Worm (Caenorhabditis elegans): ENCODE measurements around the gene piki-1.

Gene piki-1

DNA sequence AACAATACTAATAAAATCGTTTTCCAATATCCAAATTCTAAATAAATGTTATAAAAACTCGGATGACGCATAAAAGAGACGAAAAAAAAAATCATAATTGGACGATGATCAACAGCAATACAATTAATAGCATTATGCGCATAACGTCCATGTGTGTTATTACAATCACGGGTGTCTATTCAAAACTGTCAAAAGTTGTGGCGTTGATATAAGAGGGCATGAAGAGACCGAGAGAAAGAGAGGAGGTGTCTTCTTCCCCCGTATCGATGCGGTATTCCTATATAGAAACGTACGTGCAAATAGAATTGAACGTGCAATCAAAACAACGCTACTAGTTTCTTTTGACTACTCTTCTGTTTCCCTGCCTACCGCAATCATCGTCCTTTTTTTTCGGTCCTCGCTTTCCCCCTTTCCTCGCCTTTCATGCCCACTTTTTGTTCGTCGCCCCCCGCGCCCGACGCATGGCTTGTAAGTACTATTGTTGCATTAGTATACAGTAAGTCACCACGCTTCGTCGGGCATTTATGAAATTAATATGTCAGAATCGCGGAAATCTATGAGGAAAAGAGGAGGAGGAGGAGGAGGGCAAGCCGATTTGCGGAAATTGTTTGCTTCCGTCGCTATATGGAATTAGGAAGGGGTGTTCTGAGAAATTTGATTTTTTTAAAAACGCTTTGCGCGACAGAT lies 24.2 kb downstream of the piki-1 start (continued):
- TF ChIP-seq nhr-6 (tag; optimal IDR thresholded peaks at IDR 0.05), result peak; percentile 0
- peak; percentile 70 for TF ChIP-seq hlh-30 (tag; optimal IDR thresholded peaks at IDR 0.05; ENCODE audit: insufficient read depth)
- TF ChIP-seq ztf-7 (tag; optimal IDR thresholded peaks at IDR 0.05), result peak; percentile 46

DNA sequence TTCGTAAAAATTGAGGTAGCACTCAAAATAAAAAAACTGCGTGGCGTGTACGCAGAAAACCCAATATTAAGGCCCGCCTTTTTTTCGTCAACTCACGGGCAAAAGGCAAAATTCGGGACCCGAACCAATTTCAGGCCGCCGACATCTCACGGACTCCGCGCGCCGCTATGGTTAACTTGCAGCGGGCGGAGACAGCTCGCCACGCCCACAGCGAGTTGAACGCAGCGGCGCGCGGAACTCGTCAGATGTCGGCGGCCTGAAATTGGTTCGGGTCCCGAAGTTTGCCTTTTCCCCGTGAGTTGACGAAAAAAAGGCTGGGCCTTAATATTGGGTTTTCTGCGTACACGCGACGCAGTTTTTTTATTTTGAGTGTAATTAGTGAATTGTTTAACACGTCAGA lies 25.1 kb downstream of the piki-1 start:
- TF ChIP-seq zfp-3 (GFP tag; conservative IDR thresholded peaks at IDR 0.05), result no peak
- peak; percentile 61 for TF ChIP-seq aha-1 (tag)
- TF ChIP-seq vab-7 (GFP tag; IDR thresholded peaks at IDR 0.05), result 0 out of 2 replicates have a peak, but pooled peaks have one; percentile 25
- peak; percentile 80 for TF ChIP-seq set-16 (GFP tag; IDR thresholded peaks at IDR 0.05)

DNA sequence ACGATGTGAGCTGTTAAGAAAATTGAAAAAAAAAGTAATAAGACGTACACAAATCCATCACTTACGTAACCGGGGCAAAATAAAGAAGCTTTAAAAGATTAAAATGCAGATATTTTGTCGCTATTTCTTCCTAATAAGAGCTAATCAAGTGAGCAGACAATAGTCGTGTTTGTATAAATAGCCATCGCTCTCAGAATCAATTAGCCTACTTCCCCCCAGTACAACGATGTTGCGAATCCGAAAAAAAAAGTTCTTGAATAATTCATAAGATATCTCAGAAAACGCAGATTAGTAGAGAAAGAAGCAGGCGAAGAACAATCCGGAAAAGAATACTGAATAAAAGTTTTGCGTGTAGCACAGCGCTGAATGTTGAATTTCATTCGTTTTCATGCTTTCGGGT lies 30.9 kb downstream of the piki-1 start:
- TF ChIP-seq aha-1 (tag), result peak; percentile 92
- TF ChIP-seq nhr-6 (tag; optimal IDR thresholded peaks at IDR 0.05), result no peak
- no peak for TF ChIP-seq nhr-10 (tag; optimal IDR thresholded peaks at IDR 0.05)
- TF ChIP-seq jun-1 (tag; optimal IDR thresholded peaks at IDR 0.05), result no peak
- TF ChIP-seq unc-39 (tag; optimal IDR thresholded peaks at IDR 0.05), result no peak
- no peak for TF ChIP-seq mxl-3 (GFP tag; optimal IDR thresholded peaks at IDR 0.05)
- TF ChIP-seq unc-62 (GFP tag; optimal IDR thresholded peaks at IDR 0.05 in 1 of 2), result peak in 1 of 2 experiments; percentile 60
- no peak for TF ChIP-seq unc-62 (tag; optimal IDR thresholded peaks at IDR 0.05)
- no peak for TF ChIP-seq T20F7.1 (GFP tag; optimal IDR thresholded peaks at IDR 0.05)
- TF ChIP-seq nhr-41 (GFP tag; IDR thresholded peaks at IDR 0.05), result no peak
- TF ChIP-seq F44E2.7 (GFP tag; IDR thresholded peaks at IDR 0.05), result no peak
- no peak for TF ChIP-seq nhr-76 (tag; optimal IDR thresholded peaks at IDR 0.05)
- TF ChIP-seq mdt-29 (GFP tag; IDR thresholded peaks at IDR 0.05), result no peak
- TF ChIP-seq mep-1 (tag; optimal IDR thresholded peaks at IDR 0.05), result no peak
- no peak for TF ChIP-seq ama-1 (optimal IDR thresholded peaks at IDR 0.05)

DNA sequence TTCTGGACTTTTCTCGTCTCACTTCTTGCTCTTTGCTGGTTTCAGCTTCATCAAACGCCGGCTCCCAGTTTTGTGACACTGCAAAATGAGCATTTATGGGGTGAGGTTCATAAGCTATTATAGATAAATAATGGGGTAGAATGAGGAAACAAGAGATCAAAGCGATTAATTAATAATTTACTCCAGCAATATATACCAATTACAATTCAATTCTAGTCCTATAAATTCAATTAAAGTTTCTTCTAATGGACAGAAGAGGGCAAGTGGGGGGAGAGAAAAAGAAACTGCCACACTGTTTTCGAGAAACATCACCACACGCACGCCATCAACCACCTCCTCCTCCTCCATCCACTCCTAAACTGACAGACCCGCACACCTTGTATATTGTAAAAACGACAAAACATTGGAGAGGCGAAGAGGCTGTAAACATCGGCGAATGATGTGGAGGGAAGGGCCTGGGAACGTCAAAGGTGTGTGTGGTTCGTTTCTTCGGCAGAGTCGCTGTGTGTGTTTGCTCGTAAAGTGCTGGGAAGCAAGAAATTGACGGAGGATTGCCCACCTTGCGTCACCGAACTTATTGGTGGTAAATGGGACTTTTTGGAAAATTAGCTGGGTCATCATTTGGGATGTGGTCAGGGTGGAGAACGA lies 32.9 kb downstream of the piki-1 start, which contains the start of the genes H03A11.13 and famk-1:
TSS of gene H03A11.13 (minus strand) at position 51 of the 648 bp plus-strand sequence.
TSS of gene famk-1 (minus strand) at position 78 of the 648 bp plus-strand sequence.
- TF ChIP-seq jun-1 (tag; optimal IDR thresholded peaks at IDR 0.05), result no peak
- TF ChIP-seq lim-7 (GFP tag; IDR thresholded peaks at IDR 0.05), result no peak
- no peak for TF ChIP-seq nhr-25 (tag; optimal IDR thresholded peaks at IDR 0.05; ENCODE audit: borderline replicate concordance, insufficient read depth)
- no peak for TF ChIP-seq zfp-3 (GFP tag; conservative IDR thresholded peaks at IDR 0.05)
- no peak for TF ChIP-seq lin-1 (GFP tag; IDR thresholded peaks at IDR 0.05)
- TF ChIP-seq hmg-1.1 (GFP tag; IDR thresholded peaks at IDR 0.05), result 0 out of 2 replicates have a peak, but pooled peaks have one; percentile 24
- TF ChIP-seq unc-39 (tag; optimal IDR thresholded peaks at IDR 0.05), result no peak
- no peak for TF ChIP-seq gei-8 (GFP tag; optimal IDR thresholded peaks at IDR 0.05)
- TF ChIP-seq unc-62 (GFP tag; optimal IDR thresholded peaks at IDR 0.05 in 1 of 2), result peak in 1 of 2 experiments; percentile 64
- TF ChIP-seq unc-62 (tag; optimal IDR thresholded peaks at IDR 0.05), result no peak
- no peak for TF ChIP-seq R02D3.7 (tag; optimal IDR thresholded peaks at IDR 0.05)
- no peak for TF ChIP-seq fkh-10 (GFP tag; optimal IDR thresholded peaks at IDR 0.05)
- no peak for TF ChIP-seq lin-29 (GFP tag; IDR thresholded peaks at IDR 0.05)
- no peak for TF ChIP-seq pqm-1 (tag; optimal IDR thresholded peaks at IDR 0.05)
- no peak for TF ChIP-seq nhr-76 (tag; optimal IDR thresholded peaks at IDR 0.05)
- no peak for TF ChIP-seq ctbp-1 (GFP tag; IDR thresholded peaks at IDR 0.05)
- no peak for TF ChIP-seq Y105C5A.15 (GFP tag; IDR thresholded peaks at IDR 0.05)

DNA sequence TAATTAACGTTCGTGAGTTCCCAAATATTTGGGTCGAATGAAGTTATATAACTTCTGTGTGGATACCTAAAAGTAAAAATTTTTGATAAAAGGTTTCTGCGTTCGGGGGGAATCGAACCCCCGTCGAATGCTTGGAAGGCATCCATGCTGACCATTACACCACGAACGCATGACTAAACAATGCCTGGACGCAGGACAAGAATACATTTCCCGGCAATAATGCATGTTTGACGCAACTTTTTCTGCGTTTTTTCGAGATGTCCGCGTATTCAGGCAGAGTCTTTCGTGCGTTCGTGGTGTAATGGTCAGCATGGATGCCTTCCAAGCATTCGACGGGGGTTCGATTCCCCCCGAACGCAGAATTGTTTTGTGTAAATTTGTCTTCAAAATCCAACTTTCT lies 45.5 kb downstream of the piki-1 start:
- TF ChIP-seq F26F4.8 (GFP tag; conservative IDR thresholded peaks at IDR 0.05) (peak; percentile 92), daf-19 (GFP tag; conservative IDR thresholded peaks at IDR 0.05) (peak; percentile 92), ceh-62 (tag; optimal IDR thresholded peaks at IDR 0.05) (no peak), lin-1 (GFP tag; IDR thresholded peaks at IDR 0.05) (peak; percentile 82), fkh-10 (GFP tag; optimal IDR thresholded peaks at IDR 0.05) (no peak), T20F7.1 (GFP tag; optimal IDR thresholded peaks at IDR 0.05) (peak; percentile 70), sdz-12 (GFP tag; optimal IDR thresholded peaks at IDR 0.05) (peak; percentile 63), madf-5 (GFP tag; IDR thresholded peaks at IDR 0.05) (peak; percentile 71 to 74; a peak in 3 of 4 replicates), lin-29 (GFP tag; IDR thresholded peaks at IDR 0.05) (peak; percentile 78), duxl-1 (tag; optimal IDR thresholded peaks at IDR 0.05; ENCODE audit: poor library complexity) (peak; percentile 91), zfp-2 (tag; optimal IDR thresholded peaks at IDR 0.05) (no peak), F44E2.7 (GFP tag; IDR thresholded peaks at IDR 0.05) (peak; percentile 84), ceh-44 (GFP tag; IDR thresholded peaks at IDR 0.05) (peak; percentile 91; the same call in 1 of the 2 replicates), egl-43 (GFP tag; IDR thresholded peaks at IDR 0.05) (peak; percentile 98), nhr-6 (tag; optimal IDR thresholded peaks at IDR 0.05) (peak; percentile 72), php-3 (GFP tag; IDR thresholded peaks at IDR 0.05) (peak; percentile 79), mxl-3 (GFP tag; optimal IDR thresholded peaks at IDR 0.05) (peak; percentile 65)

Measured in whole organism, L4 larva.